Worm (Caenorhabditis elegans): ENCODE results near the gene warf-1.

- TF ChIP-seq med-1 (GFP tag; optimal IDR thresholded peaks at IDR 0.05; ENCODE audit: insufficient read depth) (no peak), ztf-29 (GFP tag; IDR thresholded peaks at IDR 0.05) (no peak), ref-1 (GFP tag; conservative IDR thresholded peaks at IDR 0.05) (no peak), T22C8.4 (GFP tag; IDR thresholded peaks at IDR 0.05) (no peak), ztf-23 (GFP tag; IDR thresholded peaks at IDR 0.05) (no peak), klf-2 (GFP tag; conservative IDR thresholded peaks at IDR 0.05) (no peak)
Measured at ce11 chrIV:7632535-7632934, 2.1 kb upstream of the warf-1 start, which contains the start of gene F45E4.6.

Data from whole organism, midembryonic.